Worm (Caenorhabditis elegans) whole organism, L1 larva: Measurements from ENCODE around the gene praf-3.

Experiments used
- C04F5.9 ChIP-seq: sonication (generic microtip); optimal IDR thresholded peaks from 2 replicates; lab custom pipeline; 2016; ENCODE audit warnings: missing genetic modification characterization, missing compliant biosample characterization
- fos-1 ChIP-seq: fragments of 150-350 bp; optimal IDR thresholded peaks from 2 replicates; lab custom pipeline; 2014; ENCODE audit warnings: missing biosample characterization, missing genetic modification characterization
- jun-1 ChIP-seq: fragments of 150-350 bp; optimal IDR thresholded peaks from 2 replicates; lab custom pipeline; 2014; ENCODE audit warnings: missing biosample characterization, missing genetic modification reagents, missing genetic modification characterization
- lin-14 ChIP-seq: fragments of 200-800 bp; sonication (Bioruptor generic); optimal IDR thresholded peaks from 2 replicates; lab custom pipeline; 2018; ENCODE audit warnings: mild to moderate bottlenecking, missing genetic modification characterization, moderate library complexity, missing compliant biosample characterization
- zag-1 ChIP-seq: fragments of 150-350 bp; optimal IDR thresholded peaks from 2 replicates; lab custom pipeline; 2014; ENCODE audit warnings: missing biosample characterization, missing genetic modification characterization
- ztf-4 ChIP-seq: fragments of 150-350 bp; optimal IDR thresholded peaks from 2 replicates; lab custom pipeline; 2014; ENCODE audit warnings: missing biosample characterization, missing genetic modification characterization

DNA sequence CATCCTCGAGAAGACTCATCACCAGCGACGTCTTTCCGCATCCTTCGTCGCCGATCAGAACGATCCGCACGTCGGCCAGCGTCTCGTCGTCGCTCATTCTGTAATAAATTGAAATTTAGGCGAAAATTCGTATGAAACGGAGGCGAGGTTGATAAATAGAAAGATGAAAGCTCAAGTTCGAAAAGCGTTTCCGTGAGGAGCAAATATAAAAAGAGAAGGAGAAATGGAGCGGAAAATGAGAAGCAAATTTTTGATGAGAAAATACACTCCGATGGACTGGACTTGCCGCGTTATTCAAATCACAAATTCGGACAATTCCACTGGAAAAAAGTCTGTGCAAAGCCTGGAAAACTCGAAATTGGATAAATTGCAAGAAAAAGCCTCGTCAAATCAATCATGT lies 14.3 kb downstream of the praf-3 start, which contains the start of gene D2096.11:
- no peak for TF ChIP-seq ztf-4
- no peak for TF ChIP-seq fos-1 (tag; lab: Kevin White, UChicago)
- TF ChIP-seq C04F5.9 = no peak
- no peak for TF ChIP-seq zag-1 (tag; lab: Kevin White, UChicago)
- no peak for TF ChIP-seq lin-14
- TF ChIP-seq jun-1 (tag; lab: Kevin White, UChicago) = no peak
